Worm (Caenorhabditis elegans): ENCODE results near the gene ubh-4.

ubh-4 gene

ce11 chrII:8041642-8042041, 2.2 kb upstream of the ubh-4 start (continued):
- TF ChIP-seq daf-12 (tag; optimal IDR thresholded peaks at IDR 0.05) = no peak
- TF ChIP-seq lin-39 (tag; optimal IDR thresholded peaks at IDR 0.05) = no peak
- no peak for TF ChIP-seq zip-11 (GFP tag; IDR thresholded peaks at IDR 0.05)
- no peak for TF ChIP-seq pqm-1 (tag; optimal IDR thresholded peaks at IDR 0.05)
- no peak for TF ChIP-seq unc-130 (GFP tag; optimal IDR thresholded peaks at IDR 0.05)
- TF ChIP-seq snpc-1.2 (GFP tag; IDR thresholded peaks at IDR 0.05) = no peak
- TF ChIP-seq dmd-6 (GFP tag; IDR thresholded peaks at IDR 0.05) = no peak
- no peak for TF ChIP-seq nhr-42 (GFP tag; IDR thresholded peaks at IDR 0.05)
- TF ChIP-seq T20F7.1 (GFP tag; optimal IDR thresholded peaks at IDR 0.05) = peak; percentile 96
- TF ChIP-seq nhr-10 (tag; optimal IDR thresholded peaks at IDR 0.05) = no peak
- TF ChIP-seq lin-29 (GFP tag; IDR thresholded peaks at IDR 0.05) = no peak
- TF ChIP-seq lim-7 (GFP tag; IDR thresholded peaks at IDR 0.05) = no peak

ce11 chrII:8037863-8038262, 1.5 kb downstream of the ubh-4 start, which contains the start of gene C08B11.9:
C08B11.9 (minus strand) TSS chrII:8038169.
- TF ChIP-seq daf-19 (GFP tag; conservative IDR thresholded peaks at IDR 0.05) (no peak), arid-1 (GFP tag; conservative IDR thresholded peaks at IDR 0.05) (peak; percentile 55; the same call in 1 of the 2 replicates), lin-38 (GFP tag; IDR thresholded peaks at IDR 0.05) (peak; percentile 54), dve-1 (tag; optimal IDR thresholded peaks at IDR 0.05; ENCODE audit: insufficient read depth) (no peak), madf-5 (GFP tag; IDR thresholded peaks at IDR 0.05) (no peak)

- TF ChIP-seq hlh-30 (tag; optimal IDR thresholded peaks at IDR 0.05; ENCODE audit: insufficient read depth) = no peak
- TF ChIP-seq snpc-4 (tag; optimal IDR thresholded peaks at IDR 0.05) = no peak
- no peak for TF ChIP-seq F26F4.8 (GFP tag; conservative IDR thresholded peaks at IDR 0.05)
- TF ChIP-seq skn-1 (tag; optimal IDR thresholded peaks at IDR 0.05) = no peak
- no peak for TF ChIP-seq nhr-102 (tag; optimal IDR thresholded peaks at IDR 0.05)
- no peak for TF ChIP-seq set-16 (GFP tag; IDR thresholded peaks at IDR 0.05)
- TF ChIP-seq hif-1 (tag; optimal IDR thresholded peaks at IDR 0.05) = no peak
- no peak for TF ChIP-seq sdz-12 (GFP tag; optimal IDR thresholded peaks at IDR 0.05)
- no peak for TF ChIP-seq lin-1 (GFP tag; IDR thresholded peaks at IDR 0.05)
Observed at ce11 chrII:8037246-8037645, 2.2 kb downstream of the ubh-4 start, which contains the start of gene arp-6. arp-6 (minus strand) TSS chrII:8037346.

- 0 out of 2 replicates have a peak, but pooled peaks have one; percentile 5 for TF ChIP-seq lin-38 (GFP tag; IDR thresholded peaks at IDR 0.05)
- no peak for TF ChIP-seq nhr-111 (GFP tag; optimal IDR thresholded peaks at IDR 0.05)
- no peak for TF ChIP-seq php-3 (GFP tag; IDR thresholded peaks at IDR 0.05)
Observed at ce11 chrII:8035667-8036066, 3.7 kb downstream of the ubh-4 start, which contains the start of gene sap-49. sap-49 (minus strand) TSS chrII:8035767.

- TF ChIP-seq Y5F2A.4 (GFP tag; optimal IDR thresholded peaks at IDR 0.05) (no peak), lin-29 (GFP tag; IDR thresholded peaks at IDR 0.05) (0 out of 2 replicates have a peak, but pooled peaks have one; percentile 20), set-16 (GFP tag; IDR thresholded peaks at IDR 0.05) (peak; percentile 79)
Observed at ce11 chrII:8034617-8035016, 4.8 kb downstream of the ubh-4 start.

- TF ChIP-seq nhr-11 (tag; optimal IDR thresholded peaks at IDR 0.05) (no peak), zag-1 (tag; optimal IDR thresholded peaks at IDR 0.05) (no peak), lin-1 (GFP tag; IDR thresholded peaks at IDR 0.05) (0 out of 2 replicates have a peak, but pooled peaks have one; percentile 26), Y48G9A.11 (GFP tag; IDR thresholded peaks at IDR 0.05) (no peak), zip-11 (GFP tag; IDR thresholded peaks at IDR 0.05) (no peak), ZK337.2 (GFP tag; IDR thresholded peaks at IDR 0.05) (no peak), unc-130 (GFP tag; optimal IDR thresholded peaks at IDR 0.05) (no peak), dmd-6 (GFP tag; IDR thresholded peaks at IDR 0.05) (peak; percentile 85), nhr-48 (tag; optimal IDR thresholded peaks at IDR 0.05) (peak; percentile 19), ceh-32 (tag; optimal IDR thresholded peaks at IDR 0.05; ENCODE audit: poor library complexity) (no peak), daf-12 (tag; optimal IDR thresholded peaks at IDR 0.05) (no peak), mdl-1 (tag; optimal IDR thresholded peaks at IDR 0.05) (peak in 1 of 2 experiments; percentile 5), mdt-29 (GFP tag; IDR thresholded peaks at IDR 0.05) (no peak), aly-2 (tag; optimal IDR thresholded peaks at IDR 0.05) (no peak), cey-2 (tag; optimal IDR thresholded peaks at IDR 0.05; ENCODE audit: borderline replicate concordance, insufficient read depth) (no peak), tra-1 (GFP tag; IDR thresholded peaks at IDR 0.05) (peak; percentile 66; the same call in 1 of the 2 replicates), nhr-6 (tag; optimal IDR thresholded peaks at IDR 0.05) (no peak), nhr-111 (GFP tag; optimal IDR thresholded peaks at IDR 0.05) (no peak)
Observed at ce11 chrII:8034008-8034407, 5.4 kb downstream of the ubh-4 start.

Data from whole organism, L4 larva.